Fruit fly (Drosophila melanogaster) whole organism, embryonic: Measurements from ENCODE around the gene Cyp4ac3.

ENCODE experiments used
- Awh ChIP-seq: fragments of 200-800 bp; sonication (Bioruptor generic); IDR thresholded peaks from 2 replicates; pipeline ENCODE4, ENCODE4 v1.3.6; 2022; ENCODE audit warnings: missing biosample characterization, missing genetic modification characterization
- BEAF-32 ChIP-seq: fragments of 200-800 bp; sonication (Bioruptor generic); optimal IDR thresholded peaks from 3 replicates; lab custom pipeline; 2017; ENCODE audit warnings: missing biosample characterization, missing genetic modification characterization, mild to moderate bottlenecking, moderate library complexity, missing genetic modification reagents
- Blimp-1 ChIP-seq: fragments of 200-800 bp; sonication (Bioruptor generic); optimal IDR thresholded peaks from 3 replicates; lab custom pipeline; 2018; ENCODE audit warnings: missing biosample characterization, missing genetic modification characterization, mild to moderate bottlenecking, moderate library complexity, missing genetic modification reagents
- CG10979 ChIP-seq: fragments of 200-800 bp; sonication (Bioruptor generic); optimal IDR thresholded peaks from 2 replicates; lab custom pipeline; 2018; ENCODE audit warnings: missing biosample characterization, mild to moderate bottlenecking, missing genetic modification characterization, moderate library complexity
- CG11247 ChIP-seq: fragments of 200-800 bp; sonication (Bioruptor generic); IDR thresholded peaks from 2 replicates; pipeline ENCODE4 v1.3.6; 2022; ENCODE audit warnings: missing biosample characterization, missing genetic modification characterization
- CG11398 ChIP-seq: fragments of 200-800 bp; sonication (Bioruptor generic); optimal IDR thresholded peaks from 2 replicates; lab custom pipeline; 2016; ENCODE audit warnings: missing biosample characterization, missing genetic modification characterization
- CG11504 ChIP-seq: fragments of 200-800 bp; sonication (Bioruptor generic); optimal IDR thresholded peaks from 3 replicates; lab custom pipeline; 2019; ENCODE audit warnings: missing biosample characterization, mild to moderate bottlenecking, missing genetic modification characterization, moderate library complexity
- CG11695 ChIP-seq: fragments of 200-800 bp; sonication (Bioruptor generic); IDR thresholded peaks from 3 replicates; pipeline ENCODE4 v1.3.6; 2022; ENCODE audit warnings: missing biosample characterization, missing genetic modification characterization
- CG12769 ChIP-seq: fragments of 200-800 bp; sonication (Bioruptor generic); optimal IDR thresholded peaks from 2 replicates; lab custom pipeline; 2019; ENCODE audit warnings: missing biosample characterization, mild to moderate bottlenecking, missing genetic modification characterization, moderate library complexity
- CG13894 ChIP-seq: fragments of 200-800 bp; sonication (Bioruptor generic); optimal IDR thresholded peaks from 3 replicates; lab custom pipeline; 2018; ENCODE audit warnings: missing biosample characterization, mild to moderate bottlenecking, missing genetic modification characterization, moderate library complexity
- CG14667 ChIP-seq: fragments of 200-800 bp; sonication (Bioruptor generic); IDR thresholded peaks from 2 replicates; pipeline ENCODE4 v1.3.6; 2022; ENCODE audit warnings: missing biosample characterization, missing genetic modification characterization
- CG14965 ChIP-seq: fragments of 200-800 bp; sonication (Bioruptor generic); optimal IDR thresholded peaks from 2 replicates; lab custom pipeline; 2016; ENCODE audit warnings: missing biosample characterization, missing genetic modification characterization, borderline replicate concordance
- CG1603 ChIP-seq: fragments of 200-800 bp; sonication (Bioruptor generic); optimal IDR thresholded peaks from 2 replicates; lab custom pipeline; 2019; ENCODE audit warnings: missing biosample characterization, mild to moderate bottlenecking, missing genetic modification characterization, moderate library complexity
- CG17568 ChIP-seq: fragments of 200-800 bp; sonication (Bioruptor generic); optimal IDR thresholded peaks from 2 replicates; lab custom pipeline; 2018; ENCODE audit warnings: missing biosample characterization, mild to moderate bottlenecking, missing genetic modification characterization, moderate library complexity
- CG18011 ChIP-seq: fragments of 200-800 bp; sonication (Bioruptor generic); optimal IDR thresholded peaks from 2 replicates; lab custom pipeline; 2017; ENCODE audit warnings: missing biosample characterization, missing genetic modification characterization, mild to moderate bottlenecking, moderate library complexity, missing genotype
- CG2712 ChIP-seq: fragments of 200-800 bp; optimal IDR thresholded peaks from 3 replicates; lab custom pipeline; 2019; ENCODE audit warnings: missing biosample characterization, mild to moderate bottlenecking, missing genetic modification characterization, moderate library complexity
- CG2875 ChIP-seq: fragments of 200-800 bp; sonication (Bioruptor generic); optimal IDR thresholded peaks from 2 replicates; lab custom pipeline; 2017; ENCODE audit warnings: missing biosample characterization, mild to moderate bottlenecking, missing genetic modification characterization, missing genetic modification reagents
- CG6254 ChIP-seq: fragments of 200-800 bp; sonication (Bioruptor generic); optimal IDR thresholded peaks from 3 replicates; lab custom pipeline; 2017; ENCODE audit warnings: mild to moderate bottlenecking, missing biosample characterization, missing genetic modification reagents, missing genetic modification characterization
- CG7839 ChIP-seq: fragments of 200-800 bp; sonication (Bioruptor generic); optimal IDR thresholded peaks from 3 replicates; lab custom pipeline; 2018; ENCODE audit warnings: missing biosample characterization, mild to moderate bottlenecking, missing genetic modification characterization, moderate library complexity
- CG8089 ChIP-seq: fragments of 200-800 bp; sonication (Bioruptor generic); optimal IDR thresholded peaks from 3 replicates; lab custom pipeline; 2016; ENCODE audit warnings: missing biosample characterization, missing genetic modification characterization
- Camta ChIP-seq: fragments of 200-800 bp; sonication (Bioruptor generic); optimal IDR thresholded peaks from 2 replicates; lab custom pipeline; 2016; ENCODE audit warnings: missing biosample characterization, missing genetic modification characterization
- Kr ChIP-seq: fragments of 200-800 bp; sonication (Bioruptor generic); optimal IDR thresholded peaks from 2 replicates; lab custom pipeline; 2017; ENCODE audit warnings: missing biosample characterization, mild to moderate bottlenecking, missing genetic modification characterization
- Med ChIP-seq: fragments of 200-800 bp; sonication (Bioruptor generic); peaks from one replicate; lab custom pipeline; 2016; ENCODE audit warnings: missing biosample characterization, missing genetic modification characterization, mild to moderate bottlenecking, inconsistent platforms, moderate library complexity
- PHDP ChIP-seq: fragments of 200-800 bp; sonication (Bioruptor generic); optimal IDR thresholded peaks from 3 replicates; lab custom pipeline; 2018; ENCODE audit warnings: missing biosample characterization, mild to moderate bottlenecking, missing genetic modification characterization, moderate library complexity
- Scr ChIP-seq: fragments of 200-800 bp; sonication (Bioruptor generic); IDR thresholded peaks from 2 replicates; pipeline ENCODE4 v1.3.6; 2022; ENCODE audit warnings: missing biosample characterization, missing genetic modification characterization; ENCODE audit not compliant: partially characterized antibody
- Sin3A ChIP-seq: fragments of >200 bp; optimal IDR thresholded peaks from 2 replicates; lab custom pipeline; 2018
- TFAM ChIP-seq: fragments of 200-800 bp; sonication (Bioruptor generic); optimal IDR thresholded peaks from 2 replicates; lab custom pipeline; 2017; ENCODE audit warnings: missing biosample characterization, missing genetic modification characterization, inconsistent platforms
- Vsx1 ChIP-seq: fragments of 200-800 bp; sonication (Bioruptor generic); optimal IDR thresholded peaks from 2 replicates; lab custom pipeline; 2017; ENCODE audit warnings: missing biosample characterization, mild to moderate bottlenecking, missing genetic modification characterization, missing genetic modification reagents
- abd-A ChIP-seq: fragments of 200-800 bp; sonication (Bioruptor generic); optimal IDR thresholded peaks from 3 replicates; lab custom pipeline; 2019; ENCODE audit warnings: missing biosample characterization, mild to moderate bottlenecking, missing genetic modification characterization, moderate library complexity
- ac ChIP-seq: fragments of 200-800 bp; sonication (Bioruptor generic); optimal IDR thresholded peaks from 3 replicates; lab custom pipeline; 2017; ENCODE audit warnings: missing biosample characterization, mild to moderate bottlenecking, missing genetic modification characterization
- bowl ChIP-seq: fragments of 200-800 bp; sonication (Bioruptor generic); IDR thresholded peaks from 2 replicates; pipeline ENCODE4 v1.3.6; 2022; ENCODE audit warnings: missing biosample characterization, missing genetic modification characterization
- chinmo ChIP-seq: fragments of 200-800 bp; sonication (Bioruptor generic); IDR thresholded peaks from 4 replicates; pipeline ENCODE4 v1.3.6; 2022; ENCODE audit warnings: missing biosample characterization, missing genetic modification characterization; ENCODE audit not compliant: partially characterized antibody
- da ChIP-seq: fragments of 200-800 bp; sonication (Bioruptor generic); optimal IDR thresholded peaks from 2 replicates; lab custom pipeline; 2016; ENCODE audit warnings: missing biosample characterization, missing genetic modification characterization
- emc ChIP-seq: fragments of 200-800 bp; sonication (Bioruptor generic); optimal IDR thresholded peaks from 2 replicates; lab custom pipeline; 2016; ENCODE audit warnings: missing biosample characterization, missing genetic modification characterization
- eve ChIP-seq, 2 experiments: fragments of >200 bp; optimal IDR thresholded peaks; 2 replicates each; lab custom pipeline; 2017; ENCODE audit warnings: missing biosample characterization in 2 of 2, missing genetic modification characterization in 2 of 2
- fd96Cb ChIP-seq: fragments of 200-800 bp; sonication (Bioruptor generic); optimal IDR thresholded peaks from 2 replicates; lab custom pipeline; 2018; ENCODE audit warnings: missing biosample characterization, mild to moderate bottlenecking, missing genetic modification characterization, moderate library complexity
- gem ChIP-seq: fragments of 200-800 bp; sonication (Bioruptor generic); optimal IDR thresholded peaks from 2 replicates; lab custom pipeline; 2019; ENCODE audit warnings: missing biosample characterization, mild to moderate bottlenecking, missing genetic modification characterization, moderate library complexity
- grn ChIP-seq: fragments of 200-800 bp; sonication (Bioruptor generic); optimal IDR thresholded peaks from 3 replicates; lab custom pipeline; 2017; ENCODE audit warnings: missing biosample characterization, missing genetic modification characterization
- gt ChIP-seq: fragments of 200-800 bp; sonication (Bioruptor generic); IDR thresholded peaks from 2 replicates; pipeline ENCODE4 v1.3.6; 2022; ENCODE audit warnings: missing biosample characterization, missing genetic modification characterization
- kah ChIP-seq: fragments of 200-800 bp; sonication (Bioruptor generic); optimal IDR thresholded peaks from 2 replicates; lab custom pipeline; 2018; ENCODE audit warnings: missing biosample characterization, mild to moderate bottlenecking, missing genetic modification characterization
- klu ChIP-seq: fragments of 200-800 bp; sonication (Bioruptor generic); IDR thresholded peaks from 2 replicates; pipeline ENCODE4 v1.3.6; 2022; ENCODE audit warnings: missing biosample characterization, missing genetic modification characterization
- lola ChIP-seq, 3 experiments: fragments of >200 bp in 2 of 3; fragments of 200-800 bp in 1 of 3; sonication (Bioruptor generic) in 1 of 3; optimal IDR thresholded peaks; 2 replicates each; lab custom pipeline; 2017 to 2019; ENCODE audit warnings: missing biosample characterization in 3 of 3, missing genetic modification characterization in 3 of 3, mild to moderate bottlenecking in 1 of 3, moderate library complexity in 1 of 3
- otp ChIP-seq: fragments of 200-800 bp; sonication (Bioruptor generic); IDR thresholded peaks from 3 replicates; pipeline ENCODE4, ENCODE4 v1.3.6; 2022; ENCODE audit warnings: missing biosample characterization, missing genetic modification characterization
- pho ChIP-seq: fragments of 200-800 bp; sonication (Bioruptor generic); optimal IDR thresholded peaks from 2 replicates; lab custom pipeline; 2016; ENCODE audit warnings: missing biosample characterization, missing genetic modification characterization
- sd ChIP-seq: fragments of 200-800 bp; sonication (Bioruptor generic); optimal IDR thresholded peaks from 3 replicates; lab custom pipeline; 2018; ENCODE audit warnings: missing biosample characterization, mild to moderate bottlenecking, missing genetic modification characterization, moderate library complexity
- seq ChIP-seq: fragments of 200-800 bp; sonication (Bioruptor generic); IDR thresholded peaks from 2 replicates; pipeline ENCODE4 v1.3.6; 2022; ENCODE audit warnings: missing biosample characterization, missing genetic modification characterization
- vvl ChIP-seq: fragments of 200-800 bp; sonication (Bioruptor generic); IDR thresholded peaks from 2 replicates; pipeline ENCODE4 v1.3.6; 2022; ENCODE audit warnings: missing biosample characterization, missing genetic modification characterization

Cyp4ac3 gene

DNA sequence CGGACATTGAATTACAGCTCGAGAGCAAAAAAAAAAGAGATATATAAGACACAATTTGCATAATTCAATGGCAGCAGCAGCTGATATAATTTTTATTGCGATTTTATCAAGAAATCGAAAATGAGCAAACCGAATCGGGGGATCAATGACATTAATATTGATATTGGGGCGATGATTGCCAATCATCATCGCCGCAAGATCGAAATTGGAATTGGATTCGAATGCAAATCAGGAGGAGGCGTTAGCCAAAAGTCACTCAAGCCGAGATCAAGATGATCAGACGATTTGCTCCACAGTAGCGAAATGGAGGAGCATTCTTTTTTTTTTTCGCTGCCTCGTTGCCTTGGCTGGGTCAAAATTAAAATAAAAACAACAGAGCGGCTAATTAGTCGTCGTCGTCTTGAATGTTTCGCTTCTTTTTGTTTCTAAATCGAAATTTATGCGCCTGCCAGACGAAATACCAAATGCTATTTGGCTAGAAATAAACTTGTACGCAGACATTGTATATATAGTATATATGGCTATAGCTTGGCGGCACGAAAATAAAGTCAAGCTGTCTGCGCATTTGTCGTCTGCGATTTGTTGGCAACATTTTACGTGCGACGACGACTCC, 38.5 kb upstream of the Cyp4ac3 start:
- TF ChIP-seq Med (GFP tag; lab: Kevin White, UChicago): peak; percentile 24
- TF ChIP-seq CG2875 (GFP tag; lab: Kevin White, UChicago): no peak
- peak; percentile 50 for TF ChIP-seq sd (tag; lab: Kevin White, UChicago)
- TF ChIP-seq abd-A (tag; lab: Kevin White, UChicago): peak; percentile 75
- TF ChIP-seq CG12769: peak; percentile 5
- 0 out of 4 replicates have a peak, but pooled peaks have one; percentile 60 for TF ChIP-seq chinmo (GFP tag; lab: Robert Waterston, UW)
- 0 out of 2 replicates have a peak, but pooled peaks have one; percentile 36 for TF ChIP-seq vvl (GFP tag; lab: Robert Waterston, UW)
- no peak for TF ChIP-seq Kr (GFP tag; lab: Kevin White, UChicago)
- peak; percentile 51 for TF ChIP-seq grn
- TF ChIP-seq Awh (GFP tag; lab: Robert Waterston, UW): peak; percentile 59; the same call in 1 of the 2 replicates
- TF ChIP-seq ac: no peak
- no peak for TF ChIP-seq klu (GFP tag; lab: Robert Waterston, UW)
- peak; percentile 20 for TF ChIP-seq Vsx1 (GFP tag; lab: Kevin White, UChicago)
- TF ChIP-seq PHDP (tag; lab: Kevin White, UChicago): no peak
- TF ChIP-seq eve (GFP tag; optimal IDR thresholded peaks at IDR 0.05; lab: Kevin White, UChicago): peak in 1 of 2 experiments; percentile 44
- TF ChIP-seq CG13894: peak; percentile 51

DNA sequence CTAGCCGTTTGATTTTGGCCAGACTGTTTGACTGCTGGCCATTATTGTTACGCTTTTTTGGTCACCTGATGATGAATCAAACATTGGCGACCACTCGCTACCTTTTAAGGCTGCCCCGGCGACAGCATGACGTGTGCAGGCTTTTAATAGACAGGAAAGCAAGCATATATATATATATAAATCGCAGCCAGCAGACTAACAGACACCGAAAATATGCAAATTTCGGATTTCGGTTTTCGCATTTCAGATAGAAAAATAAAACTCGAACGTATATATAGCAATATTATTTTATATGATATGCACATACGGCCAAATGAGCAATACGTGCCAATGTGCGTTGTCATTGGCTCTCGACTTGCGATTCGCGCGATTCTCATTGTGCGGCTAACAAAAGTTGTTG, 37.5 kb upstream of the Cyp4ac3 start:
- TF ChIP-seq pho: no peak
- no peak for TF ChIP-seq seq (GFP tag; lab: Robert Waterston, UW)
- no peak for TF ChIP-seq TFAM (GFP tag; lab: Kevin White, UChicago)
- TF ChIP-seq Sin3A (lab: Kevin White, UChicago): no peak
- TF ChIP-seq lola (GFP tag; optimal IDR thresholded peaks at IDR 0.05; lab: Kevin White, UChicago): no peak
- TF ChIP-seq kah: no peak
- no peak for TF ChIP-seq da (GFP tag; lab: Kevin White, UChicago)
- no peak for TF ChIP-seq CG11247 (GFP tag; lab: Robert Waterston, UW)
- peak; percentile 62 for TF ChIP-seq CG11504 (tag; lab: Kevin White, UChicago)
- no peak for TF ChIP-seq CG17568 (GFP tag; lab: Kevin White, UChicago)
- no peak for TF ChIP-seq bowl (GFP tag; lab: Robert Waterston, UW)
- peak; percentile 54 for TF ChIP-seq Med (GFP tag; lab: Kevin White, UChicago)
- TF ChIP-seq CG18011: no peak
- TF ChIP-seq CG14965 (GFP tag; lab: Kevin White, UChicago): no peak
- TF ChIP-seq otp (GFP tag; lab: Robert Waterston, UW): no peak
- no peak for TF ChIP-seq fd96Cb
- TF ChIP-seq CG14667 (GFP tag; lab: Robert Waterston, UW): no peak

DNA sequence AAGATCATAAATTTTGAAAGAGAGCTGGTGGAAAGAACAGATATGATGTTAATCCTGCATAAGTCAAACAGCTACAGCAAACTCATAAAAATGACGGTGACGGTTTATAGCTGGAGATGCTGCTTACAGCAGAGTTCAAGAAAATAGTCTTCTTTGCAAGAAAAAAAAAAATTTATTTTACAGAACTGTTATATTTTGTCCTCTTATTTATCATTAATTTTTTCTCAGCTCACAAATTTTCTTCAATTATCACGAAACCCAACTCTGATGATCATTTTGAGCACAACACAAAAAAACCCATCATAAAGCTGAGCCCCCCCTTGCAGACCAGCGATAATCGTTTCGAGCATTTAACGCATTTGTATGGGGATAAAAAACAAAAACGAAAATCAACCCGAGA, 36.9 kb upstream of the Cyp4ac3 start:
- TF ChIP-seq CG8089 (GFP tag; lab: Kevin White, UChicago) (no peak), CG13894 (no peak), sd (tag; lab: Kevin White, UChicago) (no peak), gem (tag; lab: Kevin White, UChicago) (peak; percentile 48), CG1603 (tag; lab: Kevin White, UChicago) (no peak), CG11398 (GFP tag; lab: Kevin White, UChicago) (no peak), BEAF-32 (GFP tag; lab: Kevin White, UChicago) (no peak), CG10979 (tag; lab: Kevin White, UChicago) (peak; percentile 6), Camta (GFP tag; lab: Kevin White, UChicago) (no peak), CG11695 (GFP tag; lab: Robert Waterston, UW) (0 out of 3 replicates have a peak, but pooled peaks have one; percentile 31), Blimp-1 (GFP tag; lab: Kevin White, UChicago) (peak; percentile 13), CG7839 (tag; lab: Kevin White, UChicago) (peak; percentile 6), CG2712 (tag; lab: Kevin White, UChicago) (peak; percentile 18), Scr (GFP tag; lab: Robert Waterston, UW) (no peak), CG6254 (GFP tag; lab: Kevin White, UChicago) (no peak), Kr (GFP tag; lab: Kevin White, UChicago) (no peak), emc (GFP tag; lab: Kevin White, UChicago) (no peak), gt (no peak)
